Fruit fly (Drosophila melanogaster): ENCODE measurements around the gene Creld.

DNA sequence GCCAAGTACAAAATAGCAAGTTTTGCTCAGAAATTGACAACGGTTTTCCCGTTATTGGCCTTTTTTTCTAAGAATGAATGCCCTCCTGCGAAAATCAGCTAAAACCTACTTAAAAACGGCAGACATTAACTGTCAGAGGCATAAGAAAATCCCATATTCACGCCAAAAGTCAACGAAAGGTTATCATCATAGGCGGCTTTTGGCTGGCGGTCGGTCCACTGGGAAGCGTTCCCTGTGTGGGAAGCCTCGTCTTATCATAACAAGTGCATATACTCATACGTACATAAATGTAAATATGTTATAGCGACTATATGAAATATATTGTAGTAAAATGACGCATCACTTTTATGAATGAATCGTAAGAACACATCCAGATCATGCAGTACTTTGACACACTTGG lies 16.5 kb upstream of the Creld start:
- no peak for TF ChIP-seq CG6854 (GFP tag; optimal IDR thresholded peaks at IDR 0.05)
- no peak for TF ChIP-seq Hr39 (GFP tag; optimal IDR thresholded peaks at IDR 0.05)
- no peak for TF ChIP-seq Eip75B (GFP tag; optimal IDR thresholded peaks at IDR 0.05)
- TF ChIP-seq CG11902 (GFP tag; optimal IDR thresholded peaks at IDR 0.05), result no peak
- TF ChIP-seq CG6163 (GFP tag; IDR thresholded peaks at IDR 0.05), result no peak
- TF ChIP-seq Sox102F (GFP tag; optimal IDR thresholded peaks at IDR 0.05), result no peak
- TF ChIP-seq Ets96B (tag; optimal IDR thresholded peaks at IDR 0.05), result no peak
- TF ChIP-seq Hr4 (GFP tag; optimal IDR thresholded peaks at IDR 0.05), result no peak
- TF ChIP-seq Sox15 (GFP tag; optimal IDR thresholded peaks at IDR 0.05), result no peak

All from whole organism, prepupa.